Worm (Caenorhabditis elegans) whole organism, L1 larva: ENCODE data around the gene W08G11.3.

Experiments used
- C04F5.9 ChIP-seq: sonication (generic microtip); optimal IDR thresholded peaks from 2 replicates; lab custom pipeline; 2016; ENCODE audit warnings: missing genetic modification characterization, missing compliant biosample characterization
- C16A3.4 ChIP-seq: fragments of 150-350 bp; optimal IDR thresholded peaks from 2 replicates; lab custom pipeline; 2014; ENCODE audit warnings: missing biosample characterization, missing genetic modification characterization
- aha-1 ChIP-seq: fragments of 150-350 bp; optimal IDR thresholded peaks from 2 replicates; lab custom pipeline; 2014; ENCODE audit warnings: missing biosample characterization, missing genetic modification characterization
- aly-2 ChIP-seq: fragments of 150-350 bp; optimal IDR thresholded peaks from 2 replicates; lab custom pipeline; 2014; ENCODE audit warnings: missing biosample characterization, missing genetic modification characterization
- ama-1 ChIP-seq: fragments of 150-350 bp; optimal IDR thresholded peaks from 2 replicates; lab custom pipeline; 2014
- blmp-1 ChIP-seq: fragments of 150-350 bp; optimal IDR thresholded peaks from 2 replicates; lab custom pipeline; 2014; ENCODE audit warnings: missing biosample characterization, missing genetic modification characterization
- ceh-63 ChIP-seq: fragments of 200-800 bp; sonication (Bioruptor generic); optimal IDR thresholded peaks from 2 replicates; lab custom pipeline; 2018; ENCODE audit warnings: mild to moderate bottlenecking, missing genetic modification characterization, missing compliant biosample characterization
- dpl-1 ChIP-seq, 3 experiments: fragments of 150-350 bp in 2 of 3; sonication (generic microtip) in 1 of 3; optimal IDR thresholded peaks; 2 replicates each; lab custom pipeline; 2014 to 2017; ENCODE audit warnings: missing biosample characterization in 3 of 3, missing genetic modification characterization in 3 of 3, missing genetic modification reagents in 3 of 3
- efl-1 ChIP-seq, 4 experiments: fragments of 150-350 bp; optimal IDR thresholded peaks in 3 of 4; peaks in 1 of 4; 1 replicate in 1 of 4; 2 replicates in 3 of 4; lab custom pipeline; 2014; ENCODE audit warnings: missing biosample characterization in 2 of 4, missing genetic modification characterization in 2 of 4, missing genetic modification reagents in 2 of 4
- egl-13 ChIP-seq: sonication (generic microtip); optimal IDR thresholded peaks from 2 replicates; lab custom pipeline; 2016; ENCODE audit warnings: missing genotype, missing genetic modification reagents, missing genetic modification characterization, missing compliant biosample characterization
- egl-27 ChIP-seq, 2 experiments: fragments of 150-350 bp in 1 of 2; sonication (generic microtip); optimal IDR thresholded peaks; 3 replicates each; lab custom pipeline; 2017 to 2018; ENCODE audit warnings: missing biosample characterization in 2 of 2, missing genetic modification characterization in 2 of 2, missing genetic modification reagents in 2 of 2
- elt-2 ChIP-seq: sonication (generic microtip); optimal IDR thresholded peaks from 2 replicates; lab custom pipeline; 2016; ENCODE audit warnings: missing genetic modification characterization, mild to moderate bottlenecking, inconsistent platforms, missing compliant biosample characterization, missing genetic modification reagents
- fkh-4 ChIP-seq: sonication (generic microtip); optimal IDR thresholded peaks from 2 replicates; lab custom pipeline; 2016; ENCODE audit warnings: missing compliant biosample characterization, missing genetic modification characterization, borderline replicate concordance
- fkh-8 ChIP-seq: sonication (generic microtip); optimal IDR thresholded peaks from 2 replicates; lab custom pipeline; 2016; ENCODE audit warnings: mild to moderate bottlenecking, missing genetic modification characterization, missing compliant biosample characterization
- hpl-2 ChIP-seq: fragments of 150-350 bp; optimal IDR thresholded peaks from 2 replicates; lab custom pipeline; 2014; ENCODE audit warnings: missing biosample characterization, missing genetic modification reagents, missing genetic modification characterization
- lin-15B ChIP-seq: fragments of 150-350 bp; sonication (generic microtip); optimal IDR thresholded peaks from 3 replicates; lab custom pipeline; 2014; ENCODE audit warnings: missing biosample characterization, missing genetic modification characterization
- lin-35 ChIP-seq, 2 experiments: fragments of 150-350 bp; optimal IDR thresholded peaks; 2 replicates each; lab custom pipeline; 2014; ENCODE audit warnings: missing biosample characterization in 2 of 2, missing genetic modification characterization in 2 of 2, missing genetic modification reagents in 2 of 2
- lin-39 ChIP-seq: fragments of 150-350 bp; optimal IDR thresholded peaks from 2 replicates; lab custom pipeline; 2014; ENCODE audit warnings: missing biosample characterization, missing genetic modification reagents, missing genetic modification characterization
- lir-3 ChIP-seq: sonication (generic microtip); optimal IDR thresholded peaks from 2 replicates; lab custom pipeline; 2016; ENCODE audit warnings: mild to moderate bottlenecking, missing genetic modification characterization, moderate library complexity, missing compliant biosample characterization; ENCODE audit not compliant: poor library complexity
- mab-9 ChIP-seq: fragments of 200-800 bp; sonication (Bioruptor generic); IDR thresholded peaks from 2 replicates; pipeline ENCODE4 v1.3.6; 2022; ENCODE audit warnings: missing genetic modification reagents, missing genetic modification characterization, missing compliant biosample characterization
- mef-2 ChIP-seq: fragments of 150-350 bp; optimal IDR thresholded peaks from 2 replicates; lab custom pipeline; 2014; ENCODE audit warnings: missing biosample characterization, missing genetic modification characterization
- nhr-19 ChIP-seq: fragments of 200-800 bp; sonication (Bioruptor generic); conservative IDR thresholded peaks from 2 replicates; pipeline ENCODE4 v1.3.6; 2022; ENCODE audit warnings: missing genetic modification characterization, missing compliant biosample characterization
- nhr-20 ChIP-seq: sonication (generic microtip); optimal IDR thresholded peaks from 2 replicates; lab custom pipeline; 2016; ENCODE audit warnings: mild to moderate bottlenecking, missing genetic modification characterization, missing compliant biosample characterization
- nhr-28 ChIP-seq: fragments of 150-350 bp; optimal IDR thresholded peaks from 2 replicates; lab custom pipeline; 2014; ENCODE audit warnings: missing biosample characterization, missing genetic modification characterization
- nhr-47 ChIP-seq: sonication (generic microtip); optimal IDR thresholded peaks from 2 replicates; lab custom pipeline; 2016; ENCODE audit warnings: mild to moderate bottlenecking, missing genetic modification characterization, moderate library complexity, missing compliant biosample characterization
- nhr-77 ChIP-seq: fragments of 150-350 bp; optimal IDR thresholded peaks from 2 replicates; lab custom pipeline; 2014; ENCODE audit warnings: missing biosample characterization, missing genetic modification characterization
- pax-3 ChIP-seq: fragments of 200-800 bp; sonication (Bioruptor generic); optimal IDR thresholded peaks from 2 replicates; lab custom pipeline; 2018; ENCODE audit warnings: mild to moderate bottlenecking, missing genetic modification characterization, moderate library complexity, missing compliant biosample characterization
- rnt-1 ChIP-seq: sonication (generic microtip); optimal IDR thresholded peaks from 2 replicates; lab custom pipeline; 2016; ENCODE audit warnings: mild to moderate bottlenecking, missing genetic modification characterization, moderate library complexity, missing compliant biosample characterization
- snu-23 ChIP-seq: sonication (generic microtip); optimal IDR thresholded peaks from 2 replicates; lab custom pipeline; 2016; ENCODE audit warnings: missing genetic modification characterization, missing compliant biosample characterization
- sptf-1 ChIP-seq: fragments of 150-350 bp; optimal IDR thresholded peaks from 2 replicates; lab custom pipeline; 2014; ENCODE audit warnings: missing biosample characterization, missing genetic modification characterization
- sup-37 ChIP-seq: fragments of 200-800 bp; sonication (Bioruptor generic); optimal IDR thresholded peaks from 2 replicates; lab custom pipeline; 2018; ENCODE audit warnings: mild to moderate bottlenecking, missing genetic modification characterization, missing compliant biosample characterization
- tlp-1 ChIP-seq: fragments of 150-350 bp; optimal IDR thresholded peaks from 2 replicates; lab custom pipeline; 2014; ENCODE audit warnings: missing biosample characterization, missing genetic modification characterization
- unc-30 ChIP-seq: sonication (generic microtip); optimal IDR thresholded peaks from 2 replicates; lab custom pipeline; 2017; ENCODE audit warnings: missing biosample characterization, missing genetic modification characterization
- zip-4 ChIP-seq: fragments of 200-800 bp; sonication (Bioruptor generic); optimal IDR thresholded peaks from 2 replicates; lab custom pipeline; 2018; ENCODE audit warnings: mild to moderate bottlenecking, missing genetic modification characterization, moderate library complexity, missing compliant biosample characterization

Gene W08G11.3

DNA sequence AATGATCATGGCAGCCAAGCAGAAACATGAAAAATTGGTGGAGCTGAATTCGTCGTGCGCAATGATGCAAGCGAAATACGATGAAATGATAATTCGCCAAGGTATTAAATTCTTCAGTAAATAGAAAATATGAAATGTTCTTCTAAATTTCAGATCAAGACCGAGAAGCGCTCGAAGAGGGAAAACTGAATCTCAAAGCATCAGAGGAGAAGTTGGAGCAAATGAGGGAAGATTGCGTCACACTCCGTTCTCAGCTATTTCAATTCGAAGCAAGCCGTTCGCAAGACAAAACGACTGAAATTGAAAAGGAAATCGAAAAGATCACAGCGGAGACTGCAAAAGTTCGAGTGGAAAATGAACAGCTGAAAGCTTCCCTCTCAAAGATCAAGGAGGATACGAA lies 38.9 kb downstream of the W08G11.3 start:
- TF ChIP-seq dpl-1 (GFP tag; optimal IDR thresholded peaks at IDR 0.05; lab: Kevin White, UChicago) (no peak), tlp-1 (tag; lab: Kevin White, UChicago) (no peak), sup-37 (GFP tag; lab: Kevin White, UChicago) (no peak)
- TF ChIP-seq, all 84 proteins: peak for 0

DNA sequence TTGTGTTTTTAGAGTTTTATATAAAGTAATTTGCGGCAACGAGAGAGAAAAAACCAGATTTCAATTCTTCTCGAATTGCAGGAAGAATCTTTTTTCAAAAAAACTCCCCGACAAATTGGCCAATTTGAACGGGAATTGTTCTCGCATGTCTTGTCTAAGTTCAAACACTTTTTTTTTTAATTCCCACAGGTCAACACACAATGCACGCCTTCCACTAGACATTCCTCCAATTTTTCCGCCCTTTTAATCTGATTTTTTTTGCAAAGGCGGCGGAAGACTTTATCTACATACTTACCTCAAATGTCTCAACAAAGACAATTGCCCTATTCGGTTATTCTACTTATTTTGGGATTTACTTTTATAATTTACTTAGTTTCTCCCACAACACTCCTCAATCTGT lies 40.2 kb downstream of the W08G11.3 start, which contains the start of gene F26D2.3:
F26D2.3 (plus strand) TSS at position 301 of the 400 bp plus-strand sequence.
- TF ChIP-seq zip-4 (no peak), nhr-28 (tag; lab: Kevin White, UChicago) (no peak), C04F5.9 (tag; lab: Kevin White, UChicago) (no peak), egl-13 (tag; lab: Kevin White, UChicago) (no peak), efl-1 (optimal IDR thresholded peaks at IDR 0.05; lab: Kevin White, UChicago) (no peak), efl-1 (GFP tag; optimal IDR thresholded peaks at IDR 0.05 in 1 of 2; lab: Kevin White, UChicago) (no peak), nhr-19 (GFP tag; lab: Robert Waterston, UW) (no peak), lir-3 (no peak), rnt-1 (tag; lab: Kevin White, UChicago) (no peak), sup-37 (GFP tag; lab: Kevin White, UChicago) (no peak), hpl-2 (GFP tag; lab: Kevin White, UChicago) (no peak), mab-9 (GFP tag; lab: Robert Waterston, UW) (no peak), snu-23 (GFP tag; lab: Kevin White, UChicago) (no peak), aly-2 (tag; lab: Kevin White, UChicago) (no peak), unc-30 (tag; lab: Kevin White, UChicago) (no peak), pax-3 (tag; lab: Kevin White, UChicago) (no peak), lin-39 (tag; lab: Kevin White, UChicago) (no peak), lin-15B (tag; lab: Kevin White, UChicago) (no peak), fkh-8 (tag; lab: Kevin White, UChicago) (no peak)

DNA sequence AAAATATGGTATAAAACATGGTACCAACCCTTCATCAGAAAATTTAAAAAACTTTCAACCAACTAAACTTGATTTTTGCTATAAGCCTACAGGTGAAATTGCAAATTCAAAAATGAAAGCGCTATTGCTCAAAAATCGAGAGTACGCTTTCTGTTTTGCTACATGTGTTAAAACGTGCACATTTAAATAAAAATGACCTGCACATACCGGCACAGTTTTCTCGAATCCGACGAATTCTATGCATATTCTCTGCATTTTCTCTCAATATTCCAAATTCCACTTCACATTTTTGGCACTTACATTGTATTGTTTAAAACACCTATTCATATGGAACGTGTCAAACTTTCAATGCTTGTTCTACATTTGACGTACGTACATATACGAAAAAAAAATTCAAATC lies 43.0 kb downstream of the W08G11.3 start, which contains the start of gene srh-145:
srh-145 (plus strand) TSS at position 193 of the 400 bp plus-strand sequence.
- TF ChIP-seq fkh-4 (no peak), ceh-63 (GFP tag; lab: Kevin White, UChicago) (no peak)

DNA sequence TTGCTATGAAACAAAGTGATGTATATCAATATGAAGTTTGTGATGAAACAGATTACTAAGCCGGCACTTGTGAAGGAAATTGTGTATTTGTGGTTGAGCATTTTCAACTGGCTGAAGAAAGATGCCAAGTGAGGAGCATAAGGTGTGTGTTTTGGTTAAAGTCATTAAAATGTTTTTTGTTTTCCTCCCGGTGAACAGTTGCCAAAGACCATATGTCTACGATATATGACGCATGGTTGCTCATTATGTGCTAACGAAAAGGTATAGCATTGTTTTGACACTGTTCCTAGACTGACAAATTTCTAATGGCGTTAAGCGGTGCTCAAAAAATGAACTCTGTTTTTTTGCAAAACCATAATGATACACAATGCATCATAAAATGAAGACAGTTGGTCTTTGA lies 49.5 kb downstream of the W08G11.3 start, which contains the start of gene str-55:
str-55 (minus strand) TSS at position 101 of the 400 bp plus-strand sequence.
- TF ChIP-seq nhr-19 (GFP tag; lab: Robert Waterston, UW) (no peak), blmp-1 (tag; lab: Kevin White, UChicago) (no peak), fkh-4 (no peak), sup-37 (GFP tag; lab: Kevin White, UChicago) (no peak), lin-35 (GFP tag; optimal IDR thresholded peaks at IDR 0.05; lab: Kevin White, UChicago) (no peak), fkh-8 (tag; lab: Kevin White, UChicago) (no peak), elt-2 (tag; lab: Kevin White, UChicago) (no peak), C16A3.4 (tag; lab: Kevin White, UChicago) (no peak), mef-2 (tag; lab: Kevin White, UChicago) (no peak), egl-27 (tag; optimal IDR thresholded peaks at IDR 0.05; lab: Kevin White, UChicago) (no peak), ama-1 (no peak), aly-2 (tag; lab: Kevin White, UChicago) (no peak)

DNA sequence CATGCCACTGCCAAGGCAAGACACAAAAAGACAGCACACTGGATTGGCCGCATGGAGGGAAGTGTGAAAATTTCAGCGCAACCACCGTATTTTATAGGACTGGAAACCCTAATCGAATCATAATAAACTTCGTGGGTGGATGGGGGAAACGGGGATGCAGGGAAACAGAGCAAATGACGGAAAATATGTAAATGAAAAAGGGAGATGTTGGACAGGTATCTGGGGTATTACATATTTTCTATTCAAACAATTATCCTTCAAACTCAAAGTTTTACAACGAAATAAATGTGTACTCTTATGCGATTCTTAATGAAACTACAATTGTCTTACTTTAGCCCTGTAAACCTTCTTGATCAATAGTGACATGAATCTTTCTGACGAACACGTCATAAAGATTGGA lies 52.3 kb downstream of the W08G11.3 start, which contains the start of gene F26D2.16:
F26D2.16 (minus strand) TSS at position 101 of the 400 bp plus-strand sequence.
- TF ChIP-seq nhr-77 (tag; lab: Kevin White, UChicago), result no peak
- no peak for TF ChIP-seq sptf-1
- TF ChIP-seq lin-35 (GFP tag; optimal IDR thresholded peaks at IDR 0.05; lab: Kevin White, UChicago), result no peak
- TF ChIP-seq ceh-63 (GFP tag; lab: Kevin White, UChicago), result no peak
- TF ChIP-seq lir-3, result no peak
- TF ChIP-seq mab-9 (GFP tag; lab: Robert Waterston, UW), result no peak
- no peak for TF ChIP-seq unc-30 (tag; lab: Kevin White, UChicago)
- no peak for TF ChIP-seq aha-1 (tag; lab: Kevin White, UChicago)
- no peak for TF ChIP-seq nhr-47 (tag; lab: Kevin White, UChicago)
- no peak for TF ChIP-seq nhr-20 (tag; lab: Kevin White, UChicago)
